Fruit fly (Drosophila melanogaster): ENCODE results near the gene pasha.
A peak's percentile ranks its signal among the peaks of the same experiment; 100 is the strongest.

pasha gene

dm6 chr3R:31599538-31600313 is 18.1 kb upstream of the pasha start (continued):
- peak; percentile 71 for TF ChIP-seq CG13894 (tag; optimal IDR thresholded peaks at IDR 0.05)
- TF ChIP-seq CG2889 (GFP tag; IDR thresholded peaks at IDR 0.05): no peak
- peak; percentile 49 for TF ChIP-seq sug (tag; optimal IDR thresholded peaks at IDR 0.05)
- TF ChIP-seq caup (GFP tag; optimal IDR thresholded peaks at IDR 0.05; ENCODE audit: severe bottlenecking): peak; percentile 13
- peak; percentile 83 for TF ChIP-seq CG34376 (GFP tag; optimal IDR thresholded peaks at IDR 0.05)
- peak; percentile 27 for TF ChIP-seq CG4328 (GFP tag; optimal IDR thresholded peaks at IDR 0.05)
- TF ChIP-seq CG10274 (GFP tag; optimal IDR thresholded peaks at IDR 0.05): no peak
- TF ChIP-seq chinmo (GFP tag; IDR thresholded peaks at IDR 0.05; ENCODE audit: partially characterized antibody): 0 out of 4 replicates have a peak, but pooled peaks have one; percentile 49

dm6 chr3R:31603246-31603645 is 14.5 kb upstream of the pasha start:
- TF ChIP-seq sd (tag; optimal IDR thresholded peaks at IDR 0.05) (peak; percentile 58), CG9817 (tag; optimal IDR thresholded peaks at IDR 0.05) (no peak), CG12769 (tag; optimal IDR thresholded peaks at IDR 0.05) (peak; percentile 91), ftz-f1 (GFP tag; optimal IDR thresholded peaks at IDR 0.05) (peak; percentile 92), sens (GFP tag) (peak; percentile 60)

dm6 chr3R:31603655-31604054 is 14.1 kb upstream of the pasha start:
- TF ChIP-seq HLH54F (GFP tag; optimal IDR thresholded peaks at IDR 0.05): no peak
- no peak for TF ChIP-seq HmgZ (tag; optimal IDR thresholded peaks at IDR 0.05)
- TF ChIP-seq ssp (GFP tag; IDR thresholded peaks at IDR 0.05): no peak
- TF ChIP-seq D19B (GFP tag; optimal IDR thresholded peaks at IDR 0.05): no peak
- TF ChIP-seq Hey (tag; optimal IDR thresholded peaks at IDR 0.05): peak; percentile 34
- peak in 1 of 2 experiments; percentile 23 for TF ChIP-seq bsh (GFP tag; optimal IDR thresholded peaks at IDR 0.05)
- TF ChIP-seq Sry-δ (GFP tag; optimal IDR thresholded peaks at IDR 0.05): no peak
- TF ChIP-seq chn (GFP tag; optimal IDR thresholded peaks at IDR 0.05): no peak
- TF ChIP-seq CG1024 (GFP tag; IDR thresholded peaks at IDR 0.05): no peak
- peak; percentile 44 for TF ChIP-seq pfk (GFP tag; optimal IDR thresholded peaks at IDR 0.05)
- TF ChIP-seq Tbp (GFP tag; optimal IDR thresholded peaks at IDR 0.05): no peak
- no peak for TF ChIP-seq dmrt99B (tag; optimal IDR thresholded peaks at IDR 0.05)
- TF ChIP-seq CG6854 (GFP tag; optimal IDR thresholded peaks at IDR 0.05): no peak
- TF ChIP-seq sd (tag; optimal IDR thresholded peaks at IDR 0.05): no peak
- no peak for TF ChIP-seq gfzf (GFP tag; optimal IDR thresholded peaks at IDR 0.05)
- no peak for TF ChIP-seq kah (GFP tag; optimal IDR thresholded peaks at IDR 0.05)
- no peak for TF ChIP-seq eyg (GFP tag; optimal IDR thresholded peaks at IDR 0.05)
- TF ChIP-seq Poxn (GFP tag; IDR thresholded peaks at IDR 0.05): no peak
- TF ChIP-seq psq (GFP tag; optimal IDR thresholded peaks at IDR 0.05): no peak
- no peak for TF ChIP-seq CG32767 (GFP tag; IDR thresholded peaks at IDR 0.05)
- TF ChIP-seq luna (GFP tag; optimal IDR thresholded peaks at IDR 0.05): no peak
- TF ChIP-seq ATbp (GFP tag; optimal IDR thresholded peaks at IDR 0.05): peak; percentile 61
- TF ChIP-seq CG11696 (GFP tag; IDR thresholded peaks at IDR 0.05): peak; percentile 8; the same call in 1 of the 2 replicates
- peak; percentile 28 for TF ChIP-seq nerfin-1 (tag; optimal IDR thresholded peaks at IDR 0.05)
- TF ChIP-seq Eip74EF (GFP tag; optimal IDR thresholded peaks at IDR 0.05): peak in 1 of 2 experiments; percentile 34
- TF ChIP-seq jigr1 (GFP tag; IDR thresholded peaks at IDR 0.05): no peak
- no peak for TF ChIP-seq peb (GFP tag; IDR thresholded peaks at IDR 0.05)
- TF ChIP-seq vfl (GFP tag; optimal IDR thresholded peaks at IDR 0.05): no peak
- no peak for TF ChIP-seq gsb (GFP tag; IDR thresholded peaks at IDR 0.05)
- peak; percentile 36 for TF ChIP-seq lab (GFP tag; optimal IDR thresholded peaks at IDR 0.05)
- no peak for TF ChIP-seq B-H2 (GFP tag; optimal IDR thresholded peaks at IDR 0.05)
- TF ChIP-seq otp (GFP tag; IDR thresholded peaks at IDR 0.05): no peak
- TF ChIP-seq CG12219 (GFP tag; optimal IDR thresholded peaks at IDR 0.05): peak; percentile 4
- TF ChIP-seq Dad (GFP tag; optimal IDR thresholded peaks at IDR 0.05): peak; percentile 1
- no peak for TF ChIP-seq Dref (GFP tag; IDR thresholded peaks at IDR 0.05)

All from whole organism, embryonic.